Fruit fly (Drosophila melanogaster) whole organism, embryonic: Measurements from ENCODE around the gene CG17612.
A peak's percentile ranks its signal among the peaks of the same experiment; 100 is the strongest.

Experiments
- BEAF-32 ChIP-seq: fragments of 200-800 bp; sonication (Bioruptor generic); optimal IDR thresholded peaks from 3 replicates; lab custom pipeline; 2017; ENCODE audit warnings: missing biosample characterization, missing genetic modification characterization, mild to moderate bottlenecking, moderate library complexity, missing genetic modification reagents
- Blimp-1 ChIP-seq: fragments of 200-800 bp; sonication (Bioruptor generic); optimal IDR thresholded peaks from 3 replicates; lab custom pipeline; 2018; ENCODE audit warnings: missing biosample characterization, missing genetic modification characterization, mild to moderate bottlenecking, moderate library complexity, missing genetic modification reagents
- BtbVII ChIP-seq: fragments of 200-800 bp; sonication (Bioruptor generic); optimal IDR thresholded peaks from 3 replicates; lab custom pipeline; 2017; ENCODE audit warnings: missing biosample characterization, mild to moderate bottlenecking, missing genetic modification characterization
- CG10209 ChIP-seq: fragments of 200-800 bp; sonication (Bioruptor generic); optimal IDR thresholded peaks from 3 replicates; lab custom pipeline; 2017; ENCODE audit warnings: missing biosample characterization, mild to moderate bottlenecking, missing genetic modification characterization, missing genetic modification reagents
- CG10431 ChIP-seq: fragments of 200-800 bp; sonication (Bioruptor generic); optimal IDR thresholded peaks from 3 replicates; lab custom pipeline; 2018; ENCODE audit warnings: missing biosample characterization, mild to moderate bottlenecking, missing genetic modification characterization
- CG12659 ChIP-seq: fragments of 200-800 bp; sonication (Bioruptor generic); optimal IDR thresholded peaks from 3 replicates; lab custom pipeline; 2017; ENCODE audit warnings: mild to moderate bottlenecking, missing biosample characterization, missing genetic modification reagents, missing genetic modification characterization
- CG12769 ChIP-seq: fragments of 200-800 bp; sonication (Bioruptor generic); optimal IDR thresholded peaks from 2 replicates; lab custom pipeline; 2019; ENCODE audit warnings: missing biosample characterization, mild to moderate bottlenecking, missing genetic modification characterization, moderate library complexity
- CG13775 ChIP-seq: fragments of 200-800 bp; sonication (Bioruptor generic); optimal IDR thresholded peaks from 3 replicates; lab custom pipeline; 2017; ENCODE audit warnings: missing biosample characterization, mild to moderate bottlenecking, missing genetic modification characterization
- CG15601 ChIP-seq: fragments of 200-800 bp; sonication (Bioruptor generic); optimal IDR thresholded peaks from 3 replicates; lab custom pipeline; 2019; ENCODE audit warnings: missing biosample characterization, mild to moderate bottlenecking, missing genetic modification characterization, moderate library complexity
- CG17612 ChIP-seq: fragments of 200-800 bp; sonication (Bioruptor generic); IDR thresholded peaks from 2 replicates; pipeline ENCODE4 v1.3.6; 2022; ENCODE audit warnings: missing biosample characterization, missing genetic modification characterization
- CG18599 ChIP-seq: fragments of 200-800 bp; sonication (Bioruptor generic); optimal IDR thresholded peaks from 3 replicates; lab custom pipeline; 2017; ENCODE audit warnings: missing biosample characterization, missing genetic modification characterization, mild to moderate bottlenecking, moderate library complexity, missing genetic modification reagents
- CG2120 ChIP-seq: fragments of 200-800 bp; sonication (Bioruptor generic); optimal IDR thresholded peaks from 3 replicates; lab custom pipeline; 2016; ENCODE audit warnings: missing biosample characterization, missing genetic modification characterization
- CG2199 ChIP-seq: fragments of 200-800 bp; sonication (Bioruptor generic); IDR thresholded peaks from 3 replicates; pipeline ENCODE4 v1.3.6; 2022; ENCODE audit warnings: missing biosample characterization, missing genetic modification characterization
- CG32532 ChIP-seq: fragments of 200-800 bp; sonication (Bioruptor generic); IDR thresholded peaks from 2 replicates; pipeline ENCODE4 v1.3.6; 2022; ENCODE audit warnings: missing biosample characterization, missing genetic modification characterization
- CG5953 ChIP-seq: fragments of 200-800 bp; sonication (Bioruptor generic); IDR thresholded peaks from 2 replicates; pipeline ENCODE4 v1.3.6; 2022; ENCODE audit warnings: missing biosample characterization, missing genetic modification characterization
- CG6813 ChIP-seq: fragments of 200-800 bp; sonication (Bioruptor generic); optimal IDR thresholded peaks from 2 replicates; lab custom pipeline; 2017; ENCODE audit warnings: missing biosample characterization, missing genetic modification characterization, mild to moderate bottlenecking, moderate library complexity, missing genetic modification reagents
- CG7556 ChIP-seq: fragments of 200-800 bp; sonication (Bioruptor generic); optimal IDR thresholded peaks from 2 replicates; lab custom pipeline; 2017; ENCODE audit warnings: missing biosample characterization, mild to moderate bottlenecking, missing genetic modification characterization
- CG7786 ChIP-seq: fragments of 200-800 bp; sonication (Bioruptor generic); optimal IDR thresholded peaks from 2 replicates; lab custom pipeline; 2016; ENCODE audit warnings: missing biosample characterization, missing genetic modification characterization
- CG7839 ChIP-seq: fragments of 200-800 bp; sonication (Bioruptor generic); optimal IDR thresholded peaks from 3 replicates; lab custom pipeline; 2018; ENCODE audit warnings: missing biosample characterization, mild to moderate bottlenecking, missing genetic modification characterization, moderate library complexity
- CG7928 ChIP-seq: fragments of 200-800 bp; sonication (Bioruptor generic); optimal IDR thresholded peaks from 2 replicates; lab custom pipeline; 2017; ENCODE audit warnings: missing biosample characterization, mild to moderate bottlenecking, missing genetic modification characterization
- CG8281 ChIP-seq: fragments of 200-800 bp; sonication (Bioruptor generic); optimal IDR thresholded peaks from 2 replicates; lab custom pipeline; 2018; ENCODE audit warnings: missing biosample characterization, mild to moderate bottlenecking, missing genetic modification characterization, moderate library complexity
- CG9932 ChIP-seq: fragments of 200-800 bp; sonication (Bioruptor generic); IDR thresholded peaks from 2 replicates; pipeline ENCODE4 v1.3.6; 2022; ENCODE audit warnings: missing biosample characterization, missing genetic modification characterization
- D ChIP-seq, 2 experiments: fragments of 200-800 bp in 1 of 2; fragments of >200 bp in 1 of 2; sonication (Bioruptor generic) in 1 of 2; optimal IDR thresholded peaks; 2 replicates in 1 of 2; 3 replicates in 1 of 2; lab custom pipeline; 2017; ENCODE audit warnings: mild to moderate bottlenecking in 1 of 2, missing biosample characterization in 1 of 2, missing genetic modification characterization in 1 of 2, missing genetic modification reagents in 1 of 2
- Drgx ChIP-seq: fragments of 200-800 bp; sonication (Bioruptor generic); IDR thresholded peaks from 2 replicates; pipeline ENCODE4 v1.3.6; 2022; ENCODE audit warnings: missing biosample characterization, missing genetic modification characterization
- Ets65A ChIP-seq: fragments of 200-800 bp; sonication (Bioruptor generic); peaks from one replicate; lab custom pipeline; 2016; ENCODE audit warnings: missing biosample characterization, missing genetic modification characterization
- NFAT ChIP-seq: fragments of 200-800 bp; sonication (Bioruptor generic); IDR thresholded peaks from 2 replicates; pipeline ENCODE4 v1.3.6; 2022; ENCODE audit warnings: missing biosample characterization, missing genetic modification characterization
- Nf-YA ChIP-seq: fragments of 200-800 bp; sonication (Bioruptor generic); IDR thresholded peaks from 2 replicates; pipeline ENCODE4 v1.3.6; 2022; ENCODE audit warnings: missing biosample characterization, missing genetic modification characterization
- Side ChIP-seq: fragments of 200-800 bp; sonication (Bioruptor generic); optimal IDR thresholded peaks from 2 replicates; lab custom pipeline; 2016; ENCODE audit warnings: missing biosample characterization, missing genetic modification characterization
- Trl ChIP-seq, 3 experiments: fragments of >200 bp in 2 of 3; fragments of 200-800 bp in 1 of 3; sonication (Bioruptor generic) in 1 of 3; optimal IDR thresholded peaks; 2 replicates in 1 of 3; 3 replicates in 2 of 3; lab custom pipeline; 2016 to 2017; ENCODE audit warnings: missing biosample characterization in 1 of 3, missing genetic modification characterization in 1 of 3
- Xrp1 ChIP-seq: fragments of 200-800 bp; sonication (Bioruptor generic); IDR thresholded peaks from 2 replicates; pipeline ENCODE4 v1.3.6; 2022; ENCODE audit warnings: missing biosample characterization, missing genetic modification characterization
- YL-1 ChIP-seq: fragments of 200-800 bp; sonication (Bioruptor generic); optimal IDR thresholded peaks from 3 replicates; lab custom pipeline; 2017; ENCODE audit warnings: missing biosample characterization, mild to moderate bottlenecking, missing genetic modification characterization
- ase ChIP-seq: fragments of 200-800 bp; sonication (Bioruptor generic); IDR thresholded peaks from 3 replicates; pipeline ENCODE4 v1.3.6; 2022; ENCODE audit warnings: missing biosample characterization, missing genetic modification characterization
- chm ChIP-seq: fragments of 200-800 bp; sonication (Bioruptor generic); IDR thresholded peaks from 2 replicates; pipeline ENCODE4 v1.3.6; 2022; ENCODE audit warnings: missing biosample characterization, missing genetic modification characterization
- ci ChIP-seq: fragments of 200-800 bp; sonication (Bioruptor generic); IDR thresholded peaks from 3 replicates; pipeline ENCODE4 v1.3.6; 2022; ENCODE audit warnings: missing biosample characterization, missing genetic modification characterization
- dysf ChIP-seq: fragments of 200-800 bp; sonication (Bioruptor generic); IDR thresholded peaks from 3 replicates; pipeline ENCODE4 v1.3.6; 2022; ENCODE audit warnings: missing biosample characterization, missing genetic modification characterization
- exex ChIP-seq: fragments of 200-800 bp; sonication (Bioruptor generic); optimal IDR thresholded peaks from 4 replicates; lab custom pipeline; 2018; ENCODE audit warnings: missing biosample characterization, mild to moderate bottlenecking, missing genetic modification characterization, moderate library complexity
- gsb ChIP-seq: fragments of 200-800 bp; sonication (Bioruptor generic); IDR thresholded peaks from 2 replicates; pipeline ENCODE4 v1.3.6; 2022; ENCODE audit warnings: missing biosample characterization, missing genetic modification characterization
- jumu ChIP-seq: fragments of 200-800 bp; sonication (Bioruptor generic); optimal IDR thresholded peaks from 3 replicates; lab custom pipeline; 2016; ENCODE audit warnings: missing biosample characterization, missing genetic modification characterization
- kni ChIP-seq: fragments of 200-800 bp; sonication (Bioruptor generic); optimal IDR thresholded peaks from 3 replicates; lab custom pipeline; 2017; ENCODE audit warnings: mild to moderate bottlenecking, missing biosample characterization, missing genetic modification reagents, missing genetic modification characterization
- knrl ChIP-seq: fragments of 200-800 bp; sonication (Bioruptor generic); IDR thresholded peaks from 3 replicates; pipeline ENCODE4 v1.3.6; 2022; ENCODE audit warnings: missing biosample characterization, missing genetic modification characterization; ENCODE audit not compliant: partially characterized antibody
- nau ChIP-seq: fragments of 200-800 bp; sonication (Bioruptor generic); optimal IDR thresholded peaks from 3 replicates; lab custom pipeline; 2017; ENCODE audit warnings: missing biosample characterization, mild to moderate bottlenecking, missing genetic modification characterization, missing genetic modification reagents
- sd ChIP-seq: fragments of 200-800 bp; sonication (Bioruptor generic); optimal IDR thresholded peaks from 3 replicates; lab custom pipeline; 2018; ENCODE audit warnings: missing biosample characterization, mild to moderate bottlenecking, missing genetic modification characterization, moderate library complexity
- sens ChIP-seq: fragments of 200-800 bp; sonication (Bioruptor generic); peaks from one replicate; lab custom pipeline; 2016; ENCODE audit warnings: missing biosample characterization, missing genetic modification characterization
- vvl ChIP-seq: fragments of 200-800 bp; sonication (Bioruptor generic); IDR thresholded peaks from 2 replicates; pipeline ENCODE4 v1.3.6; 2022; ENCODE audit warnings: missing biosample characterization, missing genetic modification characterization
- z ChIP-seq: fragments of 200-800 bp; sonication (Bioruptor generic); IDR thresholded peaks from 3 replicates; pipeline ENCODE4 v1.3.6; 2022; ENCODE audit warnings: missing biosample characterization, missing genetic modification characterization
- zfh1 ChIP-seq: fragments of 200-800 bp; sonication (Bioruptor generic); IDR thresholded peaks from 3 replicates; pipeline ENCODE4 v1.3.6; 2022; ENCODE audit warnings: missing biosample characterization, missing genetic modification characterization

CG17612 gene

dm6 chr2L:4375035-4376009 is 7.2 kb downstream of the CG17612 start (continued):
- TF ChIP-seq CG9932 (peak; percentile 32; the same call in 1 of the 2 replicates), Nf-YA (GFP tag; lab: Robert Waterston, UW) (no peak), CG8281 (peak; percentile 81), CG7839 (tag; lab: Kevin White, UChicago) (no peak), CG6813 (peak; percentile 39), CG2120 (GFP tag; lab: Kevin White, UChicago) (peak; percentile 1), CG7556 (GFP tag; lab: Kevin White, UChicago) (no peak), CG12769 (tag; lab: Kevin White, UChicago) (peak; percentile 22), Drgx (peak; percentile 23), CG18599 (GFP tag; lab: Kevin White, UChicago) (peak; percentile 15), D (optimal IDR thresholded peaks at IDR 0.05; lab: Kevin White, UChicago) (no peak), D (GFP tag; optimal IDR thresholded peaks at IDR 0.05; lab: Kevin White, UChicago) (peak; percentile 6), dysf (GFP tag; lab: Robert Waterston, UW) (0 out of 3 replicates have a peak, but pooled peaks have one; percentile 17), ase (GFP tag; lab: Robert Waterston, UW) (0 out of 3 replicates have a peak, but pooled peaks have one; percentile 12), CG7928 (GFP tag; lab: Kevin White, UChicago) (no peak), CG2199 (GFP tag; lab: Robert Waterston, UW) (peak; percentile 29; the same call in 1 of the 3 replicates), gsb (GFP tag; lab: Robert Waterston, UW) (0 out of 2 replicates have a peak, but pooled peaks have one; percentile 26), kni (GFP tag; lab: Kevin White, UChicago) (peak; percentile 43), BtbVII (GFP tag; lab: Kevin White, UChicago) (no peak), CG13775 (GFP tag; lab: Kevin White, UChicago) (no peak), Ets65A (peak; percentile 50), jumu (GFP tag; lab: Kevin White, UChicago) (peak; percentile 4), zfh1 (GFP tag; lab: Robert Waterston, UW) (0 out of 3 replicates have a peak, but pooled peaks have one; percentile 27), Blimp-1 (GFP tag; lab: Kevin White, UChicago) (peak; percentile 37), CG32532 (GFP tag; lab: Robert Waterston, UW) (0 out of 2 replicates have a peak, but pooled peaks have one; percentile 26), sd (tag; lab: Kevin White, UChicago) (peak; percentile 81), Trl (optimal IDR thresholded peaks at IDR 0.05; lab: Kevin White, UChicago) (peak; percentile 31 to 40), Trl (GFP tag; optimal IDR thresholded peaks at IDR 0.05; lab: Kevin White, UChicago) (no peak), knrl (no peak), CG7786 (GFP tag; lab: Kevin White, UChicago) (no peak), vvl (GFP tag; lab: Robert Waterston, UW) (peak; percentile 33; the same call in 1 of the 2 replicates), Side (GFP tag; lab: Kevin White, UChicago) (no peak), CG10431 (GFP tag; lab: Kevin White, UChicago) (peak; percentile 43), NFAT (peak; percentile 22; the same call in 1 of the 2 replicates), exex (no peak), sens (GFP tag; lab: Kevin White, UChicago) (peak; percentile 38), CG5953 (peak; percentile 55; the same call in 1 of the 2 replicates), BEAF-32 (GFP tag; lab: Kevin White, UChicago) (no peak), Xrp1 (GFP tag; lab: Robert Waterston, UW) (0 out of 2 replicates have a peak, but pooled peaks have one; percentile 7), CG15601 (tag; lab: Kevin White, UChicago) (peak; percentile 23), z (no peak), nau (peak; percentile 12), chm (0 out of 2 replicates have a peak, but pooled peaks have one; percentile 27), CG17612 (peak; percentile 22; the same call in 1 of the 2 replicates), CG12659 (GFP tag; lab: Kevin White, UChicago) (no peak), CG10209 (GFP tag; lab: Kevin White, UChicago) (peak; percentile 4), ci (GFP tag; lab: Robert Waterston, UW) (0 out of 3 replicates have a peak, but pooled peaks have one; percentile 28), YL-1 (GFP tag; lab: Kevin White, UChicago) (peak; percentile 29)
